Worm (Caenorhabditis elegans) whole organism, L4 larva: ENCODE data around the gene sta-1.
"Not testable (repeated sequence)": the region's sequence is repeated elsewhere in the genome, so short reads cannot be mapped to it uniquely, and the experiment has no call there.

ENCODE experiments used
- hlh-30 ChIP-seq: sonication (generic microtip); optimal IDR thresholded peaks from 2 replicates; lab custom pipeline; 2017; ENCODE audit warnings: antibody characterized with exemption, mild to moderate bottlenecking, missing genetic modification characterization, missing compliant biosample characterization; ENCODE audit not compliant: insufficient read depth
- nhr-11 ChIP-seq: fragments of 150-350 bp; optimal IDR thresholded peaks from 2 replicates; lab custom pipeline; 2014; ENCODE audit warnings: missing biosample characterization, missing genetic modification characterization
- nhr-76 ChIP-seq: fragments of 150-350 bp; optimal IDR thresholded peaks from 2 replicates; lab custom pipeline; 2014; ENCODE audit warnings: missing biosample characterization, missing genetic modification characterization
- sdz-12 ChIP-seq: fragments of 200-800 bp; sonication (Bioruptor generic); optimal IDR thresholded peaks from 2 replicates; lab custom pipeline; 2018; ENCODE audit warnings: mild to moderate bottlenecking, missing genetic modification characterization, missing compliant biosample characterization

ce11 chrIV:16648414-16648813 is 15.7 kb upstream of the sta-1 start:
- not testable (repeated sequence) for TF ChIP-seq nhr-76; sdz-12 (GFP tag; lab: Kevin White, UChicago); nhr-11 (tag; lab: Kevin White, UChicago); hlh-30 (tag; lab: Kevin White, UChicago)
